Worm (Caenorhabditis elegans) whole organism, L1 larva: ENCODE results near the gene T20D3.5.
A peak's percentile ranks its signal among the peaks of the same experiment; 100 is the strongest.

Experiments used
- C04F5.9 ChIP-seq: sonication (generic microtip); optimal IDR thresholded peaks from 2 replicates; lab custom pipeline; 2016; ENCODE audit warnings: missing genetic modification characterization, missing compliant biosample characterization
- C16A3.4 ChIP-seq: fragments of 150-350 bp; optimal IDR thresholded peaks from 2 replicates; lab custom pipeline; 2014; ENCODE audit warnings: missing biosample characterization, missing genetic modification characterization
- C34B4.2 ChIP-seq: sonication (generic microtip); optimal IDR thresholded peaks from 2 replicates; lab custom pipeline; 2017; ENCODE audit warnings: mild to moderate bottlenecking, missing genetic modification characterization, missing compliant biosample characterization
- F16B12.6 ChIP-seq: fragments of 150-350 bp; optimal IDR thresholded peaks from 2 replicates; lab custom pipeline; 2014; ENCODE audit warnings: missing biosample characterization, missing genetic modification characterization
- aha-1 ChIP-seq: fragments of 150-350 bp; optimal IDR thresholded peaks from 2 replicates; lab custom pipeline; 2014; ENCODE audit warnings: missing biosample characterization, missing genetic modification characterization
- blmp-1 ChIP-seq: fragments of 150-350 bp; optimal IDR thresholded peaks from 2 replicates; lab custom pipeline; 2014; ENCODE audit warnings: missing biosample characterization, missing genetic modification characterization
- ceh-63 ChIP-seq: fragments of 200-800 bp; sonication (Bioruptor generic); optimal IDR thresholded peaks from 2 replicates; lab custom pipeline; 2018; ENCODE audit warnings: mild to moderate bottlenecking, missing genetic modification characterization, missing compliant biosample characterization
- ceh-82 ChIP-seq, 3 experiments: fragments of 150-350 bp in 1 of 3; sonication (generic microtip) in 2 of 3; optimal IDR thresholded peaks; 2 replicates each; lab custom pipeline; 2014 to 2017; ENCODE audit warnings: missing biosample characterization in 3 of 3, missing genetic modification characterization in 3 of 3
- ceh-88 ChIP-seq: fragments of 200-800 bp; sonication (Bioruptor generic); IDR thresholded peaks from 2 replicates; pipeline ENCODE4 v1.3.6; 2022; ENCODE audit warnings: missing genetic modification characterization, missing compliant biosample characterization
- ceh-90 ChIP-seq: sonication (generic microtip); optimal IDR thresholded peaks from 2 replicates; lab custom pipeline; 2016; ENCODE audit warnings: missing genetic modification characterization, missing compliant biosample characterization
- dpl-1 ChIP-seq, 3 experiments: fragments of 150-350 bp in 2 of 3; sonication (generic microtip) in 1 of 3; optimal IDR thresholded peaks; 2 replicates each; lab custom pipeline; 2014 to 2017; ENCODE audit warnings: missing biosample characterization in 3 of 3, missing genetic modification characterization in 3 of 3, missing genetic modification reagents in 3 of 3
- dsc-1 ChIP-seq: sonication (generic microtip); optimal IDR thresholded peaks from 2 replicates; lab custom pipeline; 2016; ENCODE audit warnings: mild to moderate bottlenecking, missing genetic modification characterization, missing compliant biosample characterization
- efl-1 ChIP-seq, 4 experiments: fragments of 150-350 bp; optimal IDR thresholded peaks in 3 of 4; peaks in 1 of 4; 1 replicate in 1 of 4; 2 replicates in 3 of 4; lab custom pipeline; 2014; ENCODE audit warnings: missing biosample characterization in 2 of 4, missing genetic modification characterization in 2 of 4, missing genetic modification reagents in 2 of 4
- egl-27 ChIP-seq, 2 experiments: fragments of 150-350 bp in 1 of 2; sonication (generic microtip); optimal IDR thresholded peaks; 3 replicates each; lab custom pipeline; 2017 to 2018; ENCODE audit warnings: missing biosample characterization in 2 of 2, missing genetic modification characterization in 2 of 2, missing genetic modification reagents in 2 of 2
- elt-2 ChIP-seq: sonication (generic microtip); optimal IDR thresholded peaks from 2 replicates; lab custom pipeline; 2016; ENCODE audit warnings: missing genetic modification characterization, mild to moderate bottlenecking, inconsistent platforms, missing compliant biosample characterization, missing genetic modification reagents
- elt-3 ChIP-seq, 6 experiments: fragments of 150-350 bp in 1 of 6; sonication (generic microtip); optimal IDR thresholded peaks; 2 replicates each; lab custom pipeline; 2017 to 2018; ENCODE audit warnings: missing biosample characterization in 6 of 6, missing genetic modification characterization in 6 of 6, inconsistent platforms in 1 of 6
- ets-5 ChIP-seq: fragments of 200-800 bp; sonication (Bioruptor generic); IDR thresholded peaks from 2 replicates; pipeline ENCODE4 v1.3.6; 2022; ENCODE audit warnings: missing genetic modification characterization, missing compliant biosample characterization
- fkh-10 ChIP-seq: sonication (generic microtip); optimal IDR thresholded peaks from 2 replicates; lab custom pipeline; 2017; ENCODE audit warnings: missing biosample characterization, missing genetic modification reagents, missing genetic modification characterization
- fkh-8 ChIP-seq: sonication (generic microtip); optimal IDR thresholded peaks from 2 replicates; lab custom pipeline; 2016; ENCODE audit warnings: mild to moderate bottlenecking, missing genetic modification characterization, missing compliant biosample characterization
- grh-1 ChIP-seq: fragments of 200-800 bp; sonication (Bioruptor generic); IDR thresholded peaks from 2 replicates; pipeline ENCODE4 v1.3.6; 2022; ENCODE audit warnings: missing genetic modification reagents, missing genetic modification characterization, missing compliant biosample characterization
- hlh-17 ChIP-seq: fragments of 200-800 bp; sonication (Bioruptor generic); optimal IDR thresholded peaks from 2 replicates; lab custom pipeline; 2018; ENCODE audit warnings: missing genetic modification characterization, mild to moderate bottlenecking, missing compliant biosample characterization, moderate library complexity, borderline replicate concordance
- hlh-4 ChIP-seq: sonication (generic microtip); optimal IDR thresholded peaks from 2 replicates; lab custom pipeline; 2016; ENCODE audit warnings: mild to moderate bottlenecking, missing genetic modification characterization, missing compliant biosample characterization
- isw-1 ChIP-seq: fragments of 200-800 bp; sonication (Bioruptor generic); IDR thresholded peaks from 2 replicates; pipeline ENCODE4 v1.3.6; 2022; ENCODE audit warnings: missing genetic modification characterization, missing compliant biosample characterization
- jun-1 ChIP-seq: fragments of 150-350 bp; optimal IDR thresholded peaks from 2 replicates; lab custom pipeline; 2014; ENCODE audit warnings: missing biosample characterization, missing genetic modification reagents, missing genetic modification characterization
- lin-14 ChIP-seq: fragments of 200-800 bp; sonication (Bioruptor generic); optimal IDR thresholded peaks from 2 replicates; lab custom pipeline; 2018; ENCODE audit warnings: mild to moderate bottlenecking, missing genetic modification characterization, moderate library complexity, missing compliant biosample characterization
- lin-35 ChIP-seq, 2 experiments: fragments of 150-350 bp; optimal IDR thresholded peaks; 2 replicates each; lab custom pipeline; 2014; ENCODE audit warnings: missing biosample characterization in 2 of 2, missing genetic modification characterization in 2 of 2, missing genetic modification reagents in 2 of 2
- lin-39 ChIP-seq: fragments of 150-350 bp; optimal IDR thresholded peaks from 2 replicates; lab custom pipeline; 2014; ENCODE audit warnings: missing biosample characterization, missing genetic modification reagents, missing genetic modification characterization
- lir-3 ChIP-seq: sonication (generic microtip); optimal IDR thresholded peaks from 2 replicates; lab custom pipeline; 2016; ENCODE audit warnings: mild to moderate bottlenecking, missing genetic modification characterization, moderate library complexity, missing compliant biosample characterization; ENCODE audit not compliant: poor library complexity
- mab-9 ChIP-seq: fragments of 200-800 bp; sonication (Bioruptor generic); IDR thresholded peaks from 2 replicates; pipeline ENCODE4 v1.3.6; 2022; ENCODE audit warnings: missing genetic modification reagents, missing genetic modification characterization, missing compliant biosample characterization
- mef-2 ChIP-seq: fragments of 150-350 bp; optimal IDR thresholded peaks from 2 replicates; lab custom pipeline; 2014; ENCODE audit warnings: missing biosample characterization, missing genetic modification characterization
- nhr-12 ChIP-seq: sonication (generic microtip); optimal IDR thresholded peaks from 2 replicates; lab custom pipeline; 2017; ENCODE audit warnings: missing biosample characterization, missing genetic modification characterization
- nhr-19 ChIP-seq: fragments of 200-800 bp; sonication (Bioruptor generic); conservative IDR thresholded peaks from 2 replicates; pipeline ENCODE4 v1.3.6; 2022; ENCODE audit warnings: missing genetic modification characterization, missing compliant biosample characterization
- nhr-28 ChIP-seq: fragments of 150-350 bp; optimal IDR thresholded peaks from 2 replicates; lab custom pipeline; 2014; ENCODE audit warnings: missing biosample characterization, missing genetic modification characterization
- nhr-84 ChIP-seq: sonication (generic microtip); optimal IDR thresholded peaks from 2 replicates; lab custom pipeline; 2017; ENCODE audit warnings: missing biosample characterization, missing genetic modification characterization
- nhr-85 ChIP-seq: sonication (generic microtip); peaks from one replicate; lab custom pipeline; 2016; ENCODE audit warnings: missing genetic modification characterization, inconsistent platforms, missing compliant biosample characterization
- nhr-90 ChIP-seq: sonication (generic microtip); optimal IDR thresholded peaks from 2 replicates; lab custom pipeline; 2016; ENCODE audit warnings: mild to moderate bottlenecking, missing genetic modification characterization, missing compliant biosample characterization; ENCODE audit not compliant: poor library complexity
- pax-3 ChIP-seq: fragments of 200-800 bp; sonication (Bioruptor generic); optimal IDR thresholded peaks from 2 replicates; lab custom pipeline; 2018; ENCODE audit warnings: mild to moderate bottlenecking, missing genetic modification characterization, moderate library complexity, missing compliant biosample characterization
- pqm-1 ChIP-seq: sonication (generic microtip); optimal IDR thresholded peaks from 3 replicates; lab custom pipeline; 2017; ENCODE audit warnings: missing biosample characterization, missing genetic modification characterization
- rnt-1 ChIP-seq: sonication (generic microtip); optimal IDR thresholded peaks from 2 replicates; lab custom pipeline; 2016; ENCODE audit warnings: mild to moderate bottlenecking, missing genetic modification characterization, moderate library complexity, missing compliant biosample characterization
- snpc-4 ChIP-seq: fragments of 150-350 bp; optimal IDR thresholded peaks from 2 replicates; lab custom pipeline; 2014; ENCODE audit warnings: missing biosample characterization, missing genetic modification characterization
- snu-23 ChIP-seq: sonication (generic microtip); optimal IDR thresholded peaks from 2 replicates; lab custom pipeline; 2016; ENCODE audit warnings: missing genetic modification characterization, missing compliant biosample characterization
- sox-4 ChIP-seq: sonication (generic microtip); optimal IDR thresholded peaks from 2 replicates; lab custom pipeline; 2016; ENCODE audit warnings: missing genetic modification characterization, missing compliant biosample characterization
- sptf-1 ChIP-seq: fragments of 150-350 bp; optimal IDR thresholded peaks from 2 replicates; lab custom pipeline; 2014; ENCODE audit warnings: missing biosample characterization, missing genetic modification characterization
- swsn-7 ChIP-seq: sonication (generic microtip); optimal IDR thresholded peaks from 2 replicates; lab custom pipeline; 2016; ENCODE audit warnings: missing genetic modification characterization, missing compliant biosample characterization
- tbx-2 ChIP-seq: sonication (generic microtip); optimal IDR thresholded peaks from 2 replicates; lab custom pipeline; 2016; ENCODE audit warnings: missing genetic modification characterization, missing compliant biosample characterization
- unc-130 ChIP-seq: fragments of 150-350 bp; optimal IDR thresholded peaks from 2 replicates; lab custom pipeline; 2017; ENCODE audit warnings: missing biosample characterization, missing genetic modification characterization, inconsistent platforms
- unc-62 ChIP-seq: fragments of 150-350 bp; optimal IDR thresholded peaks from 2 replicates; lab custom pipeline; 2014; ENCODE audit warnings: missing biosample characterization, missing genetic modification reagents, missing genetic modification characterization
- unc-86 ChIP-seq: sonication (generic microtip); optimal IDR thresholded peaks from 2 replicates; lab custom pipeline; 2016; ENCODE audit warnings: missing genetic modification characterization, missing compliant biosample characterization
- unc-98 ChIP-seq: fragments of 200-800 bp; sonication (Bioruptor generic); IDR thresholded peaks from 2 replicates; pipeline ENCODE4 v1.3.6; 2022; ENCODE audit warnings: missing genetic modification characterization, missing compliant biosample characterization
- vab-15 ChIP-seq: sonication (generic microtip); optimal IDR thresholded peaks from 2 replicates; lab custom pipeline; 2017; ENCODE audit warnings: missing genotype, mild to moderate bottlenecking, missing genetic modification characterization, missing compliant biosample characterization
- xbp-1 ChIP-seq: sonication (generic microtip); optimal IDR thresholded peaks from 2 replicates; lab custom pipeline; 2016; ENCODE audit warnings: missing genetic modification characterization, missing compliant biosample characterization
- zag-1 ChIP-seq: fragments of 150-350 bp; optimal IDR thresholded peaks from 2 replicates; lab custom pipeline; 2014; ENCODE audit warnings: missing biosample characterization, missing genetic modification characterization
- zip-4 ChIP-seq: fragments of 200-800 bp; sonication (Bioruptor generic); optimal IDR thresholded peaks from 2 replicates; lab custom pipeline; 2018; ENCODE audit warnings: mild to moderate bottlenecking, missing genetic modification characterization, moderate library complexity, missing compliant biosample characterization

The T20D3.5 gene

DNA sequence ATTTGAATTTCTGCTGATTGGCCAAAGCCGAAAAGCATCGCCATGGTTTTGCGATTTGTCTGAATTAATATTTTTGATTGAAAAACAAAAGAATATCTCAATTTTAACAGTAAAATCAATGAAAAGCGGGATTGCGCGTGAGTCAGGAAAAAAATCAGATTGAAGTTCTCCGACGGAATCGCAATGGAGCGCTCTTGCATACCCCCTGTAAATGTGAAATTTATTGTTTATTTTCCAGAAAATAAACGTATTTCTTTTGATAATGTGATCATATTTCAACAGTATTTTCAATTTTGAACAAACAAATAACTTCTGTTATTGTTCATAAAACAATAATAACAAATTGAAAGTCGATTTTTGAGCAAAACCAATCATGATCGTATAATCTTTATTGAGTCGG, 4.8 kb downstream of the T20D3.5 start, which contains the start of gene vps-26 (continued):
- TF ChIP-seq ceh-63 (GFP tag; lab: Kevin White, UChicago) (no peak), zag-1 (no peak), ceh-88 (GFP tag; lab: Robert Waterston, UW) (no peak), vab-15 (tag; lab: Kevin White, UChicago) (no peak), dsc-1 (no peak), mab-9 (GFP tag; lab: Robert Waterston, UW) (no peak), snu-23 (peak; percentile 33), elt-3 (tag; optimal IDR thresholded peaks at IDR 0.05; lab: Kevin White, UChicago) (no peak), hlh-17 (no peak), swsn-7 (tag; lab: Kevin White, UChicago) (no peak), C34B4.2 (tag; lab: Kevin White, UChicago) (no peak), tbx-2 (tag; lab: Kevin White, UChicago) (no peak), unc-130 (tag; lab: Kevin White, UChicago) (no peak), nhr-19 (no peak), F16B12.6 (peak; percentile 3), C04F5.9 (tag; lab: Kevin White, UChicago) (no peak), jun-1 (tag; lab: Kevin White, UChicago) (no peak), elt-2 (no peak), unc-62 (GFP tag; lab: Kevin White, UChicago) (no peak), nhr-90 (tag; lab: Kevin White, UChicago) (no peak), pax-3 (tag; lab: Kevin White, UChicago) (no peak), hlh-4 (tag; lab: Kevin White, UChicago) (no peak), lin-35 (GFP tag; optimal IDR thresholded peaks at IDR 0.05; lab: Kevin White, UChicago) (peak; percentile 20 to 39), pqm-1 (tag; lab: Kevin White, UChicago) (no peak), aha-1 (tag; lab: Kevin White, UChicago) (no peak), sox-4 (tag; lab: Kevin White, UChicago) (no peak), fkh-8 (tag; lab: Kevin White, UChicago) (no peak), rnt-1 (peak; percentile 7), ceh-82 (tag; optimal IDR thresholded peaks at IDR 0.05; lab: Kevin White, UChicago) (no peak), lin-14 (GFP tag; lab: Kevin White, UChicago) (peak; percentile 39), zip-4 (GFP tag; lab: Kevin White, UChicago) (no peak), unc-98 (GFP tag; lab: Robert Waterston, UW) (no peak), snpc-4 (tag; lab: Kevin White, UChicago) (no peak), nhr-85 (no peak), egl-27 (tag; optimal IDR thresholded peaks at IDR 0.05; lab: Kevin White, UChicago) (no peak), isw-1 (GFP tag; lab: Robert Waterston, UW) (no peak), unc-86 (tag; lab: Kevin White, UChicago) (no peak), blmp-1 (peak; percentile 9), mef-2 (tag; lab: Kevin White, UChicago) (no peak), fkh-10 (GFP tag; lab: Kevin White, UChicago) (no peak), ceh-90 (tag; lab: Kevin White, UChicago) (no peak), dpl-1 (GFP tag; optimal IDR thresholded peaks at IDR 0.05; lab: Kevin White, UChicago) (peak; percentile 1 to 46 (median 13)), nhr-12 (tag; lab: Kevin White, UChicago) (no peak), nhr-84 (no peak), C16A3.4 (tag; lab: Kevin White, UChicago) (no peak), ets-5 (GFP tag; lab: Robert Waterston, UW) (no peak), sptf-1 (tag; lab: Kevin White, UChicago) (no peak), xbp-1 (tag; lab: Kevin White, UChicago) (peak; percentile 22), nhr-28 (tag; lab: Kevin White, UChicago) (no peak), lir-3 (no peak), grh-1 (GFP tag; lab: Robert Waterston, UW) (no peak), efl-1 (optimal IDR thresholded peaks at IDR 0.05; lab: Kevin White, UChicago) (peak; percentile 35 to 43), efl-1 (GFP tag; optimal IDR thresholded peaks at IDR 0.05 in 1 of 2; lab: Kevin White, UChicago) (peak in 1 of 2 experiments; percentile 38), lin-39 (tag; lab: Kevin White, UChicago) (no peak)
